Worm (Caenorhabditis elegans): ENCODE results near the gene F38B6.7.

The F38B6.7 gene

ce11 chrX:6729593-6729992 is 31.4 kb upstream of the F38B6.7 start, which contains the start of gene K11G12.6:
K11G12.6 (minus strand) TSS chrX:6729657.
- no peak for TF ChIP-seq aly-2 (tag; optimal IDR thresholded peaks at IDR 0.05)
- TF ChIP-seq nhr-77 (tag; optimal IDR thresholded peaks at IDR 0.05), result no peak
- no peak for TF ChIP-seq lin-39 (tag; optimal IDR thresholded peaks at IDR 0.05)
- no peak for TF ChIP-seq gmeb-1 (tag; optimal IDR thresholded peaks at IDR 0.05)
- TF ChIP-seq elt-3 (tag; optimal IDR thresholded peaks at IDR 0.05), result no peak
- no peak for TF ChIP-seq nhr-21 (tag; optimal IDR thresholded peaks at IDR 0.05)
- no peak for TF ChIP-seq unc-62 (GFP tag; optimal IDR thresholded peaks at IDR 0.05)
- no peak for TF ChIP-seq peb-1 (tag; optimal IDR thresholded peaks at IDR 0.05)
- no peak for TF ChIP-seq snpc-4 (tag; optimal IDR thresholded peaks at IDR 0.05)
- TF ChIP-seq sma-9 (GFP tag; optimal IDR thresholded peaks at IDR 0.05), result peak; percentile 27
- TF ChIP-seq sma-9 (tag; optimal IDR thresholded peaks at IDR 0.05), result no peak
- TF ChIP-seq nhr-6 (tag; optimal IDR thresholded peaks at IDR 0.05), result no peak
- peak; percentile 20 for TF ChIP-seq crh-2 (tag; optimal IDR thresholded peaks at IDR 0.05)
- peak; percentile 61 for TF ChIP-seq nhr-129 (tag; optimal IDR thresholded peaks at IDR 0.05)
- no peak for TF ChIP-seq lin-11 (tag; optimal IDR thresholded peaks at IDR 0.05)
- no peak for TF ChIP-seq ceh-16 (tag; optimal IDR thresholded peaks at IDR 0.05)
- TF ChIP-seq nhr-25 (tag; optimal IDR thresholded peaks at IDR 0.05), result no peak
- TF ChIP-seq ztf-1 (GFP tag; conservative IDR thresholded peaks at IDR 0.05), result no peak
- no peak for TF ChIP-seq fos-1 (tag; optimal IDR thresholded peaks at IDR 0.05)
- TF ChIP-seq alr-1 (tag; optimal IDR thresholded peaks at IDR 0.05), result no peak
- TF ChIP-seq unc-55 (GFP tag; optimal IDR thresholded peaks at IDR 0.05), result peak; percentile 10
- no peak for TF ChIP-seq skn-1 (tag; optimal IDR thresholded peaks at IDR 0.05)
- peak; percentile 55 for TF ChIP-seq C34F6.9 (tag; optimal IDR thresholded peaks at IDR 0.05)
- TF ChIP-seq egl-27 (tag; optimal IDR thresholded peaks at IDR 0.05), result no peak
- no peak for TF ChIP-seq ztf-11 (tag; optimal IDR thresholded peaks at IDR 0.05)
- no peak for TF ChIP-seq nhr-10 (tag; optimal IDR thresholded peaks at IDR 0.05)
- TF ChIP-seq dmd-4 (tag; optimal IDR thresholded peaks at IDR 0.05), result no peak
- TF ChIP-seq blmp-1 (tag; optimal IDR thresholded peaks at IDR 0.05; ENCODE audit: insufficient read depth), result no peak
- no peak for TF ChIP-seq nhr-12 (tag; optimal IDR thresholded peaks at IDR 0.05)
- TF ChIP-seq ama-1 (optimal IDR thresholded peaks at IDR 0.05), result no peak
- TF ChIP-seq F13H6.1 (tag; optimal IDR thresholded peaks at IDR 0.05), result no peak
- no peak for TF ChIP-seq R02D3.7 (tag; optimal IDR thresholded peaks at IDR 0.05)
- peak in 1 of 2 experiments; percentile 41 for TF ChIP-seq lsy-2 (tag; optimal IDR thresholded peaks at IDR 0.05)
- no peak for TF ChIP-seq elt-1 (tag; optimal IDR thresholded peaks at IDR 0.05)
- no peak for TF ChIP-seq nhr-237 (tag; optimal IDR thresholded peaks at IDR 0.05)
- no peak for TF ChIP-seq mbf-1 (tag; optimal IDR thresholded peaks at IDR 0.05)
- peak; percentile 36 for TF ChIP-seq zag-1 (tag; optimal IDR thresholded peaks at IDR 0.05)
- TF ChIP-seq Y55F3AM.14 (GFP tag; optimal IDR thresholded peaks at IDR 0.05), result no peak
- peak; percentile 3 to 65 for TF ChIP-seq mdl-1 (tag; optimal IDR thresholded peaks at IDR 0.05)
- TF ChIP-seq mab-5 (tag; optimal IDR thresholded peaks at IDR 0.05), result no peak
- no peak for TF ChIP-seq sma-3 (GFP tag; optimal IDR thresholded peaks at IDR 0.05)
- no peak for TF ChIP-seq ZK546.5 (tag; optimal IDR thresholded peaks at IDR 0.05)
- no peak for TF ChIP-seq nhr-23 (tag; optimal IDR thresholded peaks at IDR 0.05)
- no peak for TF ChIP-seq nhr-11 (tag; optimal IDR thresholded peaks at IDR 0.05)
- TF ChIP-seq unc-39 (tag; optimal IDR thresholded peaks at IDR 0.05), result no peak
- TF ChIP-seq ceh-82 (tag; optimal IDR thresholded peaks at IDR 0.05), result no peak
- TF ChIP-seq sem-4 (tag; optimal IDR thresholded peaks at IDR 0.05), result no peak
- TF ChIP-seq lin-13 (GFP tag; optimal IDR thresholded peaks at IDR 0.05), result no peak
- no peak for TF ChIP-seq ztf-4 (tag; optimal IDR thresholded peaks at IDR 0.05)

All from whole organism, L2 larva.